Comparison of ENCODE assay signal across 1 fruit fly cellular context in the genomic region with DNA sequence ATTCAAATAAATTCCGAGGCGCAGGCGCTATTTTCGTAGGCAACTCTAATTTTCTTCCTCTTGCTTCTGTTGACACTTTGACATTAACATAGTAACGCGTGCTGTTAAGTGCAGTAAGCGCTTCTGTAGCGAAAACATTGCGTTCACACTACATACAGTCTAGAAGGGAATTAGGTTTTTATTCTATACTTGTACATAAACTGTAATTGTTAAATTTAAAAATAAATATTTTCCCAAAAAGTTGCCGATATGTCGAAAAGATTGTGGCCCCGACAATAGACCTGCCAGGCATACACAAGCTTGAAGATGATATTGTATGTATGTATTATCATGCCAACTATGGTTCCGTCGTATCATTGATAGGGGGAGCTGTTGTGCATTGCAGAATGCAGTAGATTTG.
TF ChIP-seq lines count a peak whose summit lies in the region.

A gene (minus strand): TSS at position 67 of the 400 bp plus-strand sequence.

TF ChIP-seq in whole organism, embryonic, 481 proteins besides CTCF, POLR2A, EP300 and RAD21 (continued from another document):
- TF ChIP-seq CG1647 (GFP tag; optimal IDR thresholded peaks at IDR 0.05; lab: Kevin White, UChicago), result peak; percentile 56
- TF ChIP-seq bigmax (GFP tag; optimal IDR thresholded peaks at IDR 0.05; lab: Kevin White, UChicago), result no peak
- TF ChIP-seq stwl (tag; optimal IDR thresholded peaks at IDR 0.05; lab: Kevin White, UChicago), result peak; percentile 72
- peak; percentile 55 for TF ChIP-seq Chrac-16 (GFP tag; optimal IDR thresholded peaks at IDR 0.05; lab: Kevin White, UChicago)
TF ChIP-seq in whole organism, embryonic: peak in this region for 287.
